Fruit fly (Drosophila melanogaster) whole organism, pupa: Measurements from ENCODE around the gene CG7953.

Experiments
- CG12605 ChIP-seq: fragments of 200-800 bp; sonication (Bioruptor generic); IDR thresholded peaks from 2 replicates; pipeline ENCODE4 v1.3.6; 2022; ENCODE audit warnings: missing biosample characterization, missing genetic modification characterization
- CG14655 ChIP-seq: fragments of 200-800 bp; sonication (Bioruptor generic); optimal IDR thresholded peaks from 3 replicates; lab custom pipeline; 2017; ENCODE audit warnings: mild to moderate bottlenecking, missing biosample characterization, missing genetic modification reagents, missing genetic modification characterization
- D1 ChIP-seq: fragments of 200-800 bp; sonication (Bioruptor generic); optimal IDR thresholded peaks from 2 replicates; lab custom pipeline; 2018; ENCODE audit warnings: missing biosample characterization, mild to moderate bottlenecking, missing genetic modification characterization, moderate library complexity
- EcR ChIP-seq: fragments of 200-800 bp; sonication (Bioruptor generic); optimal IDR thresholded peaks from 3 replicates; lab custom pipeline; 2019; ENCODE audit warnings: missing biosample characterization, missing genetic modification characterization, mild to moderate bottlenecking, moderate library complexity, missing genetic modification reagents
- Pif1B ChIP-seq: fragments of 200-800 bp; sonication (Bioruptor generic); optimal IDR thresholded peaks from 3 replicates; lab custom pipeline; 2016; ENCODE audit warnings: missing biosample characterization, missing genetic modification characterization
- Snoo ChIP-seq: fragments of 200-800 bp; sonication (Bioruptor generic); optimal IDR thresholded peaks from 3 replicates; lab custom pipeline; 2017; ENCODE audit warnings: missing biosample characterization, mild to moderate bottlenecking, missing genetic modification characterization, inconsistent platforms
- gl ChIP-seq: fragments of 200-800 bp; sonication (Bioruptor generic); optimal IDR thresholded peaks from 2 replicates; lab custom pipeline; 2018; ENCODE audit warnings: missing biosample characterization, mild to moderate bottlenecking, missing genetic modification characterization

dm6 chr2L:13801166-13801565, 46.6 kb upstream of the CG7953 start:
- TF ChIP-seq Snoo (no peak), gl (tag; lab: Kevin White, UChicago) (no peak), EcR (GFP tag; lab: Kevin White, UChicago) (no peak), Pif1B (GFP tag; lab: Kevin White, UChicago) (no peak), CG14655 (GFP tag; lab: Kevin White, UChicago) (no peak), CG12605 (GFP tag; lab: Robert Waterston, UW) (no peak), D1 (tag; lab: Kevin White, UChicago) (no peak)
